Fruit fly (Drosophila melanogaster) S2 (cell line): ENCODE results near the gene CG31391.

Experiments
- CG8478 ChIP-seq: fragments of >200 bp; optimal IDR thresholded peaks from 2 replicates; lab custom pipeline; 2018
- CTCF ChIP-seq, 2 experiments: fragments of >200 bp; optimal IDR thresholded peaks; 2 replicates each; lab custom pipeline; 2018

- TF ChIP-seq CTCF (optimal IDR thresholded peaks at IDR 0.05; lab: Kevin White, UChicago) (no peak), CG8478 (no peak)
Measured at dm6 chr3R:10679911-10680310, 25.0 kb downstream of the CG31391 start.
